Worm (Caenorhabditis elegans) whole organism, L4 larva: ENCODE results near the gene Y54G2A.15.
A peak's percentile ranks its signal among the peaks of the same experiment; 100 is the strongest.

Experiments
- D1046.2 ChIP-seq: fragments of 200-800 bp; sonication (Bioruptor generic); IDR thresholded peaks from 2 replicates; pipeline ENCODE4 v1.3.6; 2022; ENCODE audit warnings: missing genetic modification characterization, missing compliant biosample characterization
- F26F4.8 ChIP-seq: fragments of 200-800 bp; sonication (Bioruptor generic); conservative IDR thresholded peaks from 2 replicates; pipeline ENCODE4 v1.3.6; 2022; ENCODE audit warnings: missing genetic modification characterization, missing compliant biosample characterization
- R02D3.7 ChIP-seq: fragments of 150-350 bp; sonication (generic microtip); optimal IDR thresholded peaks from 3 replicates; lab custom pipeline; 2014; ENCODE audit warnings: missing biosample characterization, missing genetic modification characterization
- T20F7.1 ChIP-seq: fragments of 200-800 bp; sonication (Bioruptor generic); optimal IDR thresholded peaks from 2 replicates; lab custom pipeline; 2018; ENCODE audit warnings: mild to moderate bottlenecking, missing genetic modification characterization, missing compliant biosample characterization
- Y105C5A.15 ChIP-seq: fragments of 200-800 bp; sonication (Bioruptor generic); IDR thresholded peaks from 2 replicates; pipeline ENCODE4 v1.3.6; 2022; ENCODE audit warnings: missing genetic modification characterization, missing compliant biosample characterization
- Y48G9A.11 ChIP-seq: fragments of 200-800 bp; sonication (Bioruptor generic); IDR thresholded peaks from 2 replicates; pipeline ENCODE4 v1.3.6; 2022; ENCODE audit warnings: missing genetic modification reagents, missing genetic modification characterization, missing compliant biosample characterization
- ZK546.5 ChIP-seq, 2 experiments: sonication (generic microtip); optimal IDR thresholded peaks; 2 replicates each; lab custom pipeline; 2017; ENCODE audit warnings: missing biosample characterization in 2 of 2, missing genetic modification characterization in 2 of 2
- arid-1 ChIP-seq: fragments of 200-800 bp; sonication (Bioruptor generic); conservative IDR thresholded peaks from 2 replicates; pipeline ENCODE4 v1.3.6; 2022; ENCODE audit warnings: missing genetic modification reagents, missing genetic modification characterization, missing compliant biosample characterization
- ceh-20 ChIP-seq: fragments of 200-800 bp; sonication (Bioruptor generic); IDR thresholded peaks from 2 replicates; pipeline ENCODE4 v1.3.6; 2022; ENCODE audit warnings: missing genetic modification reagents, missing genetic modification characterization, missing compliant biosample characterization
- ceh-28 ChIP-seq: fragments of 150-350 bp; optimal IDR thresholded peaks from 2 replicates; lab custom pipeline; 2014; ENCODE audit warnings: missing biosample characterization, missing genetic modification reagents, missing genetic modification characterization
- ceh-32 ChIP-seq: sonication (generic microtip); optimal IDR thresholded peaks from 2 replicates; lab custom pipeline; 2016; ENCODE audit warnings: mild to moderate bottlenecking, missing genetic modification characterization, missing compliant biosample characterization; ENCODE audit not compliant: poor library complexity
- ctbp-1 ChIP-seq: fragments of 200-800 bp; sonication (Bioruptor generic); IDR thresholded peaks from 2 replicates; pipeline ENCODE4 v1.3.6; 2022; ENCODE audit warnings: missing genetic modification reagents, missing genetic modification characterization, missing compliant biosample characterization
- daf-16 ChIP-seq, 3 experiments: sonication (generic microtip); optimal IDR thresholded peaks; 2 replicates each; lab custom pipeline; 2016 to 2017; ENCODE audit warnings: missing genetic modification characterization in 3 of 3, missing genetic modification reagents in 3 of 3, mild to moderate bottlenecking in 2 of 3, missing compliant biosample characterization in 2 of 3, missing biosample characterization in 1 of 3, moderate library complexity in 1 of 3
- dmd-6 ChIP-seq: fragments of 200-800 bp; sonication (Bioruptor generic); IDR thresholded peaks from 2 replicates; pipeline ENCODE4 v1.3.6; 2022; ENCODE audit warnings: missing genetic modification reagents, missing genetic modification characterization, missing compliant biosample characterization
- dmd-8 ChIP-seq: fragments of 200-800 bp; sonication (Bioruptor generic); IDR thresholded peaks from 2 replicates; pipeline ENCODE4 v1.3.6; 2022; ENCODE audit warnings: missing genetic modification characterization, missing compliant biosample characterization
- dmd-9 ChIP-seq: fragments of 200-800 bp; sonication (Bioruptor generic); IDR thresholded peaks from 2 replicates; pipeline ENCODE4 v1.3.6; 2022; ENCODE audit warnings: missing genetic modification reagents, missing genetic modification characterization, missing compliant biosample characterization
- dpl-1 ChIP-seq: fragments of 150-350 bp; optimal IDR thresholded peaks from 2 replicates; lab custom pipeline; 2014; ENCODE audit warnings: missing biosample characterization, missing genetic modification reagents, missing genetic modification characterization
- dve-1 ChIP-seq: sonication (generic microtip); optimal IDR thresholded peaks from 2 replicates; lab custom pipeline; 2017; ENCODE audit warnings: antibody characterized with exemption, mild to moderate bottlenecking, missing genetic modification characterization, missing compliant biosample characterization; ENCODE audit not compliant: insufficient read depth
- hif-1 ChIP-seq, 2 experiments: sonication (generic microtip); optimal IDR thresholded peaks; 2 replicates each; lab custom pipeline; 2016 to 2017; ENCODE audit warnings: missing compliant biosample characterization in 2 of 2, missing genetic modification characterization in 2 of 2, missing genetic modification reagents in 2 of 2, missing genotype in 2 of 2, mild to moderate bottlenecking in 1 of 2
- lim-7 ChIP-seq: fragments of 200-800 bp; sonication (Bioruptor generic); IDR thresholded peaks from 2 replicates; pipeline ENCODE4 v1.3.6; 2022; ENCODE audit warnings: missing genetic modification characterization, missing compliant biosample characterization
- lin-13 ChIP-seq: fragments of 150-350 bp; optimal IDR thresholded peaks from 2 replicates; lab custom pipeline; 2014; ENCODE audit warnings: missing biosample characterization, missing genetic modification reagents, missing genetic modification characterization
- lin-29 ChIP-seq: fragments of 200-800 bp; sonication (Bioruptor generic); IDR thresholded peaks from 2 replicates; pipeline ENCODE4 v1.3.6; 2022; ENCODE audit warnings: missing genetic modification reagents, missing genetic modification characterization, missing compliant biosample characterization
- lsy-2 ChIP-seq, 2 experiments: fragments of 150-350 bp in 1 of 2; sonication (generic microtip) in 1 of 2; optimal IDR thresholded peaks; 2 replicates each; lab custom pipeline; 2014 to 2017; ENCODE audit warnings: missing biosample characterization in 2 of 2, missing genetic modification characterization in 2 of 2
- madf-9 ChIP-seq: fragments of 200-800 bp; sonication (Bioruptor generic); conservative IDR thresholded peaks from 2 replicates; pipeline ENCODE4 v1.3.6; 2022; ENCODE audit warnings: missing genetic modification reagents, missing genetic modification characterization, missing compliant biosample characterization
- mdl-1 ChIP-seq, 2 experiments: fragments of 150-350 bp in 1 of 2; sonication (generic microtip) in 1 of 2; optimal IDR thresholded peaks; 2 replicates each; lab custom pipeline; 2014 to 2017; ENCODE audit warnings: missing biosample characterization in 2 of 2, missing genetic modification characterization in 2 of 2
- mdt-29 ChIP-seq: fragments of 200-800 bp; sonication (Bioruptor generic); IDR thresholded peaks from 2 replicates; pipeline ENCODE4 v1.3.6; 2022; ENCODE audit warnings: missing genetic modification reagents, missing genetic modification characterization, missing compliant biosample characterization
- mes-2 ChIP-seq: sonication (generic microtip); optimal IDR thresholded peaks from 2 replicates; lab custom pipeline; 2016; ENCODE audit warnings: missing genotype, mild to moderate bottlenecking, missing genetic modification characterization, missing compliant biosample characterization; ENCODE audit not compliant: poor library complexity, severe bottlenecking
- mxl-2 ChIP-seq: fragments of 200-800 bp; sonication (Bioruptor generic); conservative IDR thresholded peaks from 2 replicates; pipeline ENCODE4 v1.3.6; 2022; ENCODE audit warnings: missing genetic modification reagents, missing genetic modification characterization, missing compliant biosample characterization
- nhr-102 ChIP-seq: sonication (generic microtip); optimal IDR thresholded peaks from 2 replicates; lab custom pipeline; 2016; ENCODE audit warnings: mild to moderate bottlenecking, missing genetic modification characterization, moderate library complexity, missing compliant biosample characterization
- nhr-41 ChIP-seq: fragments of 200-800 bp; sonication (Bioruptor generic); IDR thresholded peaks from 2 replicates; pipeline ENCODE4 v1.3.6; 2022; ENCODE audit warnings: missing genetic modification reagents, missing genetic modification characterization, missing compliant biosample characterization
- nhr-6 ChIP-seq: fragments of 150-350 bp; optimal IDR thresholded peaks from 2 replicates; lab custom pipeline; 2014; ENCODE audit warnings: missing biosample characterization, missing genetic modification characterization
- pha-4 ChIP-seq, 2 experiments: fragments of 150-350 bp in 1 of 2; fragments of 200-800 bp in 1 of 2; sonication (Bioruptor generic) in 1 of 2; IDR thresholded peaks in 1 of 2; optimal IDR thresholded peaks in 1 of 2; 2 replicates each; pipeline versions ENCODE4 v1.3.6 to Lab custom; 2014 to 2022; ENCODE audit warnings: missing genetic modification characterization in 2 of 2, missing genetic modification reagents in 2 of 2, missing biosample characterization in 1 of 2, missing compliant biosample characterization in 1 of 2
- pqm-1 ChIP-seq: sonication (generic microtip); optimal IDR thresholded peaks from 2 replicates; lab custom pipeline; 2017; ENCODE audit warnings: missing biosample characterization, missing genetic modification characterization
- sdz-12 ChIP-seq: fragments of 200-800 bp; sonication (Bioruptor generic); optimal IDR thresholded peaks from 2 replicates; lab custom pipeline; 2018; ENCODE audit warnings: mild to moderate bottlenecking, missing genetic modification characterization, missing compliant biosample characterization
- set-16 ChIP-seq: fragments of 200-800 bp; sonication (Bioruptor generic); IDR thresholded peaks from 2 replicates; pipeline ENCODE4 v1.3.6; 2022; ENCODE audit warnings: missing genetic modification reagents, missing genetic modification characterization, missing compliant biosample characterization
- skn-1 ChIP-seq: fragments of 150-350 bp; optimal IDR thresholded peaks from 2 replicates; lab custom pipeline; 2014; ENCODE audit warnings: missing biosample characterization, missing genetic modification characterization
- snpc-1.2 ChIP-seq: fragments of 200-800 bp; sonication (Bioruptor generic); IDR thresholded peaks from 2 replicates; pipeline ENCODE4 v1.3.6; 2022; ENCODE audit warnings: missing genetic modification reagents, missing genetic modification characterization, missing compliant biosample characterization
- spr-1 ChIP-seq: sonication (generic microtip); optimal IDR thresholded peaks from 2 replicates; lab custom pipeline; 2016; ENCODE audit warnings: mild to moderate bottlenecking, missing genetic modification characterization, missing compliant biosample characterization
- spr-3 ChIP-seq: fragments of 200-800 bp; sonication (Bioruptor generic); optimal IDR thresholded peaks from 2 replicates; lab custom pipeline; 2018; ENCODE audit warnings: mild to moderate bottlenecking, missing genetic modification characterization, missing compliant biosample characterization
- unc-130 ChIP-seq: sonication (generic microtip); optimal IDR thresholded peaks from 2 replicates; lab custom pipeline; 2016; ENCODE audit warnings: missing genetic modification reagents, missing genetic modification characterization, missing compliant biosample characterization
- unc-39 ChIP-seq: sonication (generic microtip); optimal IDR thresholded peaks from 2 replicates; lab custom pipeline; 2017; ENCODE audit warnings: missing biosample characterization, missing genetic modification characterization
- zfp-2 ChIP-seq: sonication (generic microtip); optimal IDR thresholded peaks from 2 replicates; lab custom pipeline; 2016; ENCODE audit warnings: mild to moderate bottlenecking, missing genetic modification characterization, missing compliant biosample characterization
- zfp-3 ChIP-seq: fragments of 200-800 bp; sonication (Bioruptor generic); conservative IDR thresholded peaks from 2 replicates; pipeline ENCODE4 v1.3.6; 2022; ENCODE audit warnings: missing genetic modification reagents, missing genetic modification characterization, missing compliant biosample characterization
- ztf-11 ChIP-seq: fragments of 150-350 bp; optimal IDR thresholded peaks from 2 replicates; lab custom pipeline; 2014; ENCODE audit warnings: missing biosample characterization, missing genetic modification characterization
- ztf-7 ChIP-seq: fragments of 150-350 bp; optimal IDR thresholded peaks from 2 replicates; lab custom pipeline; 2014; ENCODE audit warnings: missing biosample characterization, missing genetic modification characterization

Y54G2A.15 gene

ce11 chrIV:2808154-2808553 is 35.6 kb downstream of the Y54G2A.15 start (continued):
- TF ChIP-seq daf-16 (GFP tag; optimal IDR thresholded peaks at IDR 0.05; lab: Kevin White, UChicago) (peak in 1 of 2 experiments; percentile 5), daf-16 (tag; optimal IDR thresholded peaks at IDR 0.05; lab: Kevin White, UChicago) (peak; percentile 18), D1046.2 (GFP tag; lab: Robert Waterston, UW) (0 out of 2 replicates have a peak, but pooled peaks have one; percentile 34), unc-130 (GFP tag; lab: Kevin White, UChicago) (peak; percentile 3)
- TF ChIP-seq, all 104 proteins: peak for 20

- TF ChIP-seq hif-1 (tag; optimal IDR thresholded peaks at IDR 0.05; lab: Kevin White, UChicago): peak in 1 of 2 experiments; percentile 57
- peak; percentile 72 for TF ChIP-seq spr-1
- TF ChIP-seq T20F7.1 (GFP tag; lab: Kevin White, UChicago): no peak
- no peak for TF ChIP-seq lin-29 (GFP tag; lab: Robert Waterston, UW)
- 0 out of 2 replicates have a peak, but pooled peaks have one; percentile 12 for TF ChIP-seq mxl-2 (GFP tag; lab: Robert Waterston, UW)
- no peak for TF ChIP-seq sdz-12
- TF ChIP-seq mes-2 (tag; lab: Kevin White, UChicago): peak; percentile 77
- TF ChIP-seq spr-3 (GFP tag; lab: Kevin White, UChicago): peak; percentile 62
- TF ChIP-seq dmd-8 (GFP tag; lab: Robert Waterston, UW): peak; percentile 77; the same call in 1 of the 2 replicates
- TF ChIP-seq zfp-3 (GFP tag; lab: Robert Waterston, UW): no peak
- TF ChIP-seq unc-39: no peak
- no peak for TF ChIP-seq ceh-32 (tag; lab: Kevin White, UChicago)
- TF ChIP-seq madf-9 (GFP tag; lab: Robert Waterston, UW): peak; percentile 89
- TF ChIP-seq mdl-1 (tag; optimal IDR thresholded peaks at IDR 0.05; lab: Kevin White, UChicago): peak in 1 of 2 experiments; percentile 32
- peak; percentile 90 for TF ChIP-seq F26F4.8 (GFP tag; lab: Robert Waterston, UW)
- peak; percentile 65 for TF ChIP-seq ceh-20 (GFP tag; lab: Robert Waterston, UW)
- peak; percentile 3 for TF ChIP-seq nhr-6 (tag; lab: Kevin White, UChicago)
- peak; percentile 81 for TF ChIP-seq lim-7 (GFP tag; lab: Robert Waterston, UW)
- peak in 1 of 2 experiments; percentile 69 for TF ChIP-seq lsy-2 (tag; optimal IDR thresholded peaks at IDR 0.05; lab: Kevin White, UChicago)
- TF ChIP-seq ceh-28 (tag; lab: Kevin White, UChicago): no peak
- no peak for TF ChIP-seq ZK546.5 (tag; optimal IDR thresholded peaks at IDR 0.05; lab: Kevin White, UChicago)
- TF ChIP-seq ztf-7: no peak
- no peak for TF ChIP-seq set-16
- TF ChIP-seq Y105C5A.15 (GFP tag; lab: Robert Waterston, UW): no peak
- peak; percentile 77 for TF ChIP-seq Y48G9A.11
- peak; percentile 25 for TF ChIP-seq dpl-1
- TF ChIP-seq ctbp-1: peak; percentile 74; the same call in 1 of the 2 replicates
- TF ChIP-seq skn-1 (tag; lab: Kevin White, UChicago): no peak
- peak; percentile 52; the same call in 1 of the 2 replicates for TF ChIP-seq nhr-41
- TF ChIP-seq unc-130 (GFP tag; lab: Kevin White, UChicago): peak; percentile 65
- peak; percentile 88 for TF ChIP-seq dve-1
- no peak for TF ChIP-seq ztf-11 (tag; lab: Kevin White, UChicago)
- peak; percentile 8 for TF ChIP-seq zfp-2 (tag; lab: Kevin White, UChicago)
- TF ChIP-seq pha-4 (GFP tag; IDR thresholded peaks at IDR 0.05; lab: Robert Waterston, UW): peak; percentile 80
- no peak for TF ChIP-seq pha-4 (tag; optimal IDR thresholded peaks at IDR 0.05; lab: Kevin White, UChicago)
- TF ChIP-seq nhr-102 (tag; lab: Kevin White, UChicago): peak; percentile 83
- TF ChIP-seq lin-13: peak; percentile 87
- TF ChIP-seq arid-1 (GFP tag; lab: Robert Waterston, UW): peak; percentile 78
- TF ChIP-seq snpc-1.2 (GFP tag; lab: Robert Waterston, UW): peak; percentile 78
- peak; percentile 60 to 78 for TF ChIP-seq daf-16 (GFP tag; optimal IDR thresholded peaks at IDR 0.05; lab: Kevin White, UChicago)
- peak; percentile 89 for TF ChIP-seq daf-16 (tag; optimal IDR thresholded peaks at IDR 0.05; lab: Kevin White, UChicago)
- TF ChIP-seq dmd-9 (GFP tag; lab: Robert Waterston, UW): peak; percentile 72; the same call in 1 of the 2 replicates
- TF ChIP-seq mdt-29: peak; percentile 53; the same call in 1 of the 2 replicates
- TF ChIP-seq pqm-1 (tag; lab: Kevin White, UChicago): peak; percentile 90
- peak; percentile 87 for TF ChIP-seq dmd-6 (GFP tag; lab: Robert Waterston, UW)
- TF ChIP-seq R02D3.7 (tag; lab: Kevin White, UChicago): peak; percentile 2
Measured at ce11 chrIV:2805525-2805924, 38.3 kb downstream of the Y54G2A.15 start, which contains the start of gene Y54G2A.45. Gene Y54G2A.45 (plus strand): TSS chrIV:2805857.
